Worm (Caenorhabditis elegans): Measurements from ENCODE around the gene sdpn-1.

- TF ChIP-seq lin-39 (tag; optimal IDR thresholded peaks at IDR 0.05) (no peak), fos-1 (tag; optimal IDR thresholded peaks at IDR 0.05) (no peak), ama-1 (optimal IDR thresholded peaks at IDR 0.05) (no peak), dmd-4 (tag; optimal IDR thresholded peaks at IDR 0.05) (no peak)
These were observed 29.5 kb upstream of the sdpn-1 start for ce11 chrX:8027509-8027908.
